Fruit fly (Drosophila melanogaster) whole organism, embryonic: ENCODE results near the gene smo.

ENCODE experiments used
- Atf6 ChIP-seq: fragments of 200-800 bp; sonication (Bioruptor generic); IDR thresholded peaks from 2 replicates; pipeline ENCODE4 v1.3.6; 2022; ENCODE audit warnings: missing biosample characterization, missing genetic modification characterization
- Bdp1 ChIP-seq: fragments of 200-800 bp; sonication (Bioruptor generic); optimal IDR thresholded peaks from 3 replicates; lab custom pipeline; 2016; ENCODE audit warnings: missing biosample characterization, missing genetic modification characterization
- CG10462 ChIP-seq: fragments of 200-800 bp; sonication (Bioruptor generic); optimal IDR thresholded peaks from 2 replicates; lab custom pipeline; 2016; ENCODE audit warnings: missing biosample characterization, missing genetic modification characterization
- CG10654 ChIP-seq: fragments of 200-800 bp; sonication (Bioruptor generic); optimal IDR thresholded peaks from 2 replicates; lab custom pipeline; 2016; ENCODE audit warnings: missing biosample characterization, missing genetic modification characterization
- CG12071 ChIP-seq: fragments of 200-800 bp; sonication (Bioruptor generic); optimal IDR thresholded peaks from 3 replicates; lab custom pipeline; 2018; ENCODE audit warnings: missing biosample characterization, mild to moderate bottlenecking, missing genetic modification characterization
- CG1233 ChIP-seq: fragments of 200-800 bp; sonication (Bioruptor generic); optimal IDR thresholded peaks from 4 replicates; lab custom pipeline; 2018; ENCODE audit warnings: missing biosample characterization, mild to moderate bottlenecking, missing genetic modification characterization
- CG17385 ChIP-seq: fragments of 200-800 bp; sonication (Bioruptor generic); optimal IDR thresholded peaks from 3 replicates; lab custom pipeline; 2018; ENCODE audit warnings: missing biosample characterization, mild to moderate bottlenecking, missing genetic modification characterization
- CG17612 ChIP-seq: fragments of 200-800 bp; sonication (Bioruptor generic); IDR thresholded peaks from 2 replicates; pipeline ENCODE4 v1.3.6; 2022; ENCODE audit warnings: missing biosample characterization, missing genetic modification characterization
- CG17912 ChIP-seq: fragments of 200-800 bp; sonication (Bioruptor generic); optimal IDR thresholded peaks from 2 replicates; lab custom pipeline; 2018; ENCODE audit warnings: missing biosample characterization, mild to moderate bottlenecking, missing genetic modification characterization
- CG2202 ChIP-seq: fragments of 200-800 bp; sonication (Bioruptor generic); optimal IDR thresholded peaks from 2 replicates; lab custom pipeline; 2018; ENCODE audit warnings: missing biosample characterization, mild to moderate bottlenecking, missing genetic modification characterization
- CG2712 ChIP-seq: fragments of 200-800 bp; optimal IDR thresholded peaks from 3 replicates; lab custom pipeline; 2019; ENCODE audit warnings: missing biosample characterization, mild to moderate bottlenecking, missing genetic modification characterization, moderate library complexity
- CG32532 ChIP-seq: fragments of 200-800 bp; sonication (Bioruptor generic); IDR thresholded peaks from 2 replicates; pipeline ENCODE4 v1.3.6; 2022; ENCODE audit warnings: missing biosample characterization, missing genetic modification characterization
- CG32767 ChIP-seq: fragments of 200-800 bp; sonication (Bioruptor generic); IDR thresholded peaks from 2 replicates; pipeline ENCODE4 v1.3.6; 2022; ENCODE audit warnings: missing biosample characterization, missing genetic modification characterization
- CG32772 ChIP-seq: fragments of 200-800 bp; sonication (Bioruptor generic); IDR thresholded peaks from 2 replicates; pipeline ENCODE4 v1.3.6; 2022; ENCODE audit warnings: missing biosample characterization, missing genetic modification characterization
- CG33213 ChIP-seq: fragments of 200-800 bp; sonication (Bioruptor generic); optimal IDR thresholded peaks from 3 replicates; lab custom pipeline; 2016; ENCODE audit warnings: missing biosample characterization, missing genetic modification characterization
- CG4360 ChIP-seq: fragments of 200-800 bp; sonication (Bioruptor generic); IDR thresholded peaks from 2 replicates; pipeline ENCODE4 v1.3.6; 2022; ENCODE audit warnings: missing biosample characterization, missing genetic modification characterization
- CG4820 ChIP-seq: fragments of 200-800 bp; sonication (Bioruptor generic); optimal IDR thresholded peaks from 3 replicates; lab custom pipeline; 2016; ENCODE audit warnings: missing biosample characterization, missing genetic modification characterization
- CG7357 ChIP-seq: fragments of 200-800 bp; sonication (Bioruptor generic); IDR thresholded peaks from 3 replicates; pipeline ENCODE4 v1.3.6; 2022; ENCODE audit warnings: missing biosample characterization, missing genetic modification characterization
- CG7556 ChIP-seq: fragments of 200-800 bp; sonication (Bioruptor generic); optimal IDR thresholded peaks from 2 replicates; lab custom pipeline; 2017; ENCODE audit warnings: missing biosample characterization, mild to moderate bottlenecking, missing genetic modification characterization
- CG8765 ChIP-seq: fragments of 200-800 bp; sonication (Bioruptor generic); IDR thresholded peaks from 2 replicates; pipeline ENCODE4 v1.3.6; 2022; ENCODE audit warnings: missing biosample characterization, missing genetic modification characterization
- Dfd ChIP-seq, 2 experiments: fragments of >200 bp; optimal IDR thresholded peaks; 2 replicates each; lab custom pipeline; 2017; ENCODE audit warnings: missing biosample characterization in 2 of 2, missing genetic modification characterization in 2 of 2
- Elba2 ChIP-seq: fragments of 200-800 bp; sonication (Bioruptor generic); optimal IDR thresholded peaks from 3 replicates; lab custom pipeline; 2016; ENCODE audit warnings: missing biosample characterization, missing genetic modification characterization
- Fer1 ChIP-seq: fragments of 200-800 bp; sonication (Bioruptor generic); optimal IDR thresholded peaks from 2 replicates; lab custom pipeline; 2017; ENCODE audit warnings: missing biosample characterization, mild to moderate bottlenecking, missing genetic modification characterization
- Hey ChIP-seq: fragments of 200-800 bp; sonication (Bioruptor generic); optimal IDR thresholded peaks from 3 replicates; lab custom pipeline; 2018; ENCODE audit warnings: missing biosample characterization, mild to moderate bottlenecking, missing genetic modification characterization
- Hr3 ChIP-seq: fragments of 200-800 bp; sonication (Bioruptor generic); optimal IDR thresholded peaks from 3 replicates; lab custom pipeline; 2016; ENCODE audit warnings: missing biosample characterization, missing genetic modification characterization
- Med ChIP-seq: fragments of 200-800 bp; sonication (Bioruptor generic); peaks from one replicate; lab custom pipeline; 2016; ENCODE audit warnings: missing biosample characterization, missing genetic modification characterization, mild to moderate bottlenecking, inconsistent platforms, moderate library complexity
- Nf-YA ChIP-seq: fragments of 200-800 bp; sonication (Bioruptor generic); IDR thresholded peaks from 2 replicates; pipeline ENCODE4 v1.3.6; 2022; ENCODE audit warnings: missing biosample characterization, missing genetic modification characterization
- Ptx1 ChIP-seq: fragments of 200-800 bp; sonication (Bioruptor generic); IDR thresholded peaks from 2 replicates; pipeline ENCODE4 v1.3.6; 2022; ENCODE audit warnings: missing biosample characterization, missing genetic modification characterization
- Sox100B ChIP-seq: fragments of 200-800 bp; sonication (Bioruptor generic); optimal IDR thresholded peaks from 3 replicates; lab custom pipeline; 2018; ENCODE audit warnings: missing biosample characterization, mild to moderate bottlenecking, missing genetic modification characterization
- bab2 ChIP-seq: fragments of 200-800 bp; sonication (Bioruptor generic); optimal IDR thresholded peaks from 2 replicates; lab custom pipeline; 2016; ENCODE audit warnings: missing biosample characterization, missing genetic modification characterization
- bowl ChIP-seq: fragments of 200-800 bp; sonication (Bioruptor generic); IDR thresholded peaks from 2 replicates; pipeline ENCODE4 v1.3.6; 2022; ENCODE audit warnings: missing biosample characterization, missing genetic modification characterization
- cg ChIP-seq: fragments of 200-800 bp; sonication (Bioruptor generic); optimal IDR thresholded peaks from 3 replicates; lab custom pipeline; 2019; ENCODE audit warnings: missing biosample characterization, mild to moderate bottlenecking, missing genetic modification characterization, moderate library complexity
- chif ChIP-seq, 2 experiments: fragments of 200-800 bp; sonication (Bioruptor generic); optimal IDR thresholded peaks; 3 replicates each; lab custom pipeline; 2016; ENCODE audit warnings: missing biosample characterization in 2 of 2, missing genetic modification characterization in 2 of 2
- chn ChIP-seq: fragments of 200-800 bp; sonication (Bioruptor generic); optimal IDR thresholded peaks from 2 replicates; lab custom pipeline; 2016; ENCODE audit warnings: missing biosample characterization, missing genetic modification characterization
- fru ChIP-seq: fragments of >200 bp; optimal IDR thresholded peaks from 2 replicates; lab custom pipeline; 2017
- grau ChIP-seq: fragments of 200-800 bp; optimal IDR thresholded peaks from 3 replicates; lab custom pipeline; 2019; ENCODE audit warnings: missing biosample characterization, mild to moderate bottlenecking, missing genetic modification characterization, moderate library complexity
- gro ChIP-seq: fragments of 200-800 bp; sonication (Bioruptor generic); optimal IDR thresholded peaks from 2 replicates; lab custom pipeline; 2016; ENCODE audit warnings: missing biosample characterization, missing genetic modification characterization
- ham ChIP-seq: fragments of 200-800 bp; sonication (Bioruptor generic); IDR thresholded peaks from 2 replicates; pipeline ENCODE4 v1.3.6; 2022; ENCODE audit warnings: missing biosample characterization, missing genetic modification characterization
- inv ChIP-seq: fragments of 200-800 bp; sonication (Bioruptor generic); IDR thresholded peaks from 2 replicates; pipeline ENCODE4 v1.3.6; 2022; ENCODE audit warnings: missing biosample characterization, missing genetic modification characterization; ENCODE audit not compliant: partially characterized antibody
- lbe ChIP-seq: fragments of 200-800 bp; sonication (Bioruptor generic); optimal IDR thresholded peaks from 2 replicates; lab custom pipeline; 2016; ENCODE audit warnings: missing biosample characterization, mild to moderate bottlenecking, missing genetic modification characterization
- lilli ChIP-seq: fragments of 200-800 bp; sonication (Bioruptor generic); optimal IDR thresholded peaks from 3 replicates; lab custom pipeline; 2016; ENCODE audit warnings: missing biosample characterization, missing genetic modification characterization
- lola ChIP-seq, 3 experiments: fragments of >200 bp in 2 of 3; fragments of 200-800 bp in 1 of 3; sonication (Bioruptor generic) in 1 of 3; optimal IDR thresholded peaks; 2 replicates each; lab custom pipeline; 2017 to 2019; ENCODE audit warnings: missing biosample characterization in 3 of 3, missing genetic modification characterization in 3 of 3, mild to moderate bottlenecking in 1 of 3, moderate library complexity in 1 of 3
- maf-S ChIP-seq: fragments of 200-800 bp; sonication (Bioruptor generic); optimal IDR thresholded peaks from 2 replicates; lab custom pipeline; 2016; ENCODE audit warnings: missing biosample characterization, missing genetic modification characterization
- nerfin-2 ChIP-seq: fragments of 200-800 bp; sonication (Bioruptor generic); IDR thresholded peaks from 2 replicates; pipeline ENCODE4 v1.3.6; 2022; ENCODE audit warnings: missing biosample characterization, missing genetic modification characterization; ENCODE audit not compliant: partially characterized antibody
- odd ChIP-seq: fragments of 200-800 bp; sonication (Bioruptor generic); optimal IDR thresholded peaks from 2 replicates; lab custom pipeline; 2017; ENCODE audit warnings: missing biosample characterization, mild to moderate bottlenecking, missing genetic modification characterization
- pnt ChIP-seq: fragments of 200-800 bp; sonication (Bioruptor generic); optimal IDR thresholded peaks from 3 replicates; lab custom pipeline; 2016; ENCODE audit warnings: missing biosample characterization, missing genetic modification characterization
- pum ChIP-seq: fragments of 200-800 bp; sonication (Bioruptor generic); optimal IDR thresholded peaks from 2 replicates; lab custom pipeline; 2016; ENCODE audit warnings: missing biosample characterization, missing genetic modification characterization
- so ChIP-seq: fragments of 200-800 bp; sonication (Bioruptor generic); IDR thresholded peaks from 3 replicates; pipeline ENCODE4 v1.3.6; 2022; ENCODE audit warnings: missing biosample characterization, missing genetic modification characterization
- sug ChIP-seq: fragments of 200-800 bp; optimal IDR thresholded peaks from 2 replicates; lab custom pipeline; 2019; ENCODE audit warnings: missing biosample characterization, mild to moderate bottlenecking, missing genetic modification characterization, moderate library complexity
- usp ChIP-seq: fragments of >200 bp; optimal IDR thresholded peaks from 2 replicates; lab custom pipeline; 2017; ENCODE audit warnings: missing biosample characterization, missing genetic modification characterization
- yki ChIP-seq: fragments of >200 bp; optimal IDR thresholded peaks from 3 replicates; lab custom pipeline; 2018
- zen2 ChIP-seq: fragments of 200-800 bp; sonication (Bioruptor generic); IDR thresholded peaks from 3 replicates; pipeline ENCODE4 v1.3.6; 2022; ENCODE audit warnings: missing biosample characterization, missing genetic modification characterization; ENCODE audit not compliant: partially characterized antibody

The smo gene

DNA sequence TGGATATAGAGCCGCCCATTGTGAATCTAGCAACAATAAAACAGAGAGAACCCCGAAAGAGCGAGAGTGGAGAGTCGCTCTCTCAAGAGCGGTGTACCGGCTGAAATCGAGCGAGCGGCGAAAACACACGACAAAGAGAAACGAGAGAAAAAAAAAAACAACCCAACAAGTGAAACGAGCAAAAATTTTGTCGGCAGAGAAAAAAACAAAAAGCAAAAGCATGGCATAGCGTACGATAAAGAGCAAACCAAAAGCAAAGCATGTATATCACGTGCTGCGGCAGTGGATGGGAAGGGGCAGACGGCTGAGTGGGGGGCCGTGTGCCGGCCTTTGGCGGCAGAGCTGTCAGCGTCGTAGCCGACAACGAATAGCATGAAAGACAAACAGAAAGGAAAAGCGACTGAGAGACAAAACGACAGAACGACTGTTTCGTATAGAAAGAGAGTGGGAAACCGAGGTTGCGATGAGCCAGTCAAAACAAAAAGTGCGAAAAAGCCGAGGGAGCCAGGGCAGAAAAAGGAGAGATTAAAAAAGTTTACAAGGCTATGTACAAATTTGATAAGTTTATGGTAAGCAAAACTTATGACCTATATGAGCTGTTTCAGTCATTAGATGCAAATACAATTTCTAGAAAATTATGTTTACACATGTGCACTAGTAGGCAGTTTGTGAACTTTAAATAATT is 30.6 kb upstream of the smo start (continued):
- TF ChIP-seq Nf-YA (GFP tag; lab: Robert Waterston, UW), result 0 out of 2 replicates have a peak, but pooled peaks have one; percentile 2
- TF ChIP-seq CG12071, result no peak
- no peak for TF ChIP-seq bab2 (GFP tag; lab: Kevin White, UChicago)
- peak; percentile 7 for TF ChIP-seq CG17385 (GFP tag; lab: Kevin White, UChicago)
- TF ChIP-seq grau (tag; lab: Kevin White, UChicago), result no peak
- TF ChIP-seq sug (tag; lab: Kevin White, UChicago), result peak; percentile 80
- TF ChIP-seq Ptx1 (GFP tag; lab: Robert Waterston, UW), result no peak
- no peak for TF ChIP-seq CG10654 (GFP tag; lab: Kevin White, UChicago)
- TF ChIP-seq CG32772 (GFP tag; lab: Robert Waterston, UW), result peak; percentile 39; the same call in 1 of the 2 replicates
- TF ChIP-seq Bdp1, result no peak
- peak; percentile 33 for TF ChIP-seq CG2712 (tag; lab: Kevin White, UChicago)
- no peak for TF ChIP-seq lola (GFP tag; optimal IDR thresholded peaks at IDR 0.05; lab: Kevin White, UChicago)
- no peak for TF ChIP-seq CG7357
- no peak for TF ChIP-seq CG10462 (GFP tag; lab: Kevin White, UChicago)
- TF ChIP-seq ham (GFP tag; lab: Robert Waterston, UW), result no peak
- TF ChIP-seq CG4360 (GFP tag; lab: Robert Waterston, UW), result no peak
- peak; percentile 61 for TF ChIP-seq lbe
- TF ChIP-seq CG33213, result no peak
- TF ChIP-seq CG17612 (GFP tag; lab: Robert Waterston, UW), result no peak
- TF ChIP-seq pnt, result no peak
- TF ChIP-seq Hr3 (GFP tag; lab: Kevin White, UChicago), result no peak
- no peak for TF ChIP-seq maf-S
- TF ChIP-seq bowl (GFP tag; lab: Robert Waterston, UW), result no peak
- no peak for TF ChIP-seq CG8765 (GFP tag; lab: Robert Waterston, UW)
- no peak for TF ChIP-seq CG17912 (GFP tag; lab: Kevin White, UChicago)
- peak; percentile 19 for TF ChIP-seq Hey (tag; lab: Kevin White, UChicago)
- TF ChIP-seq CG7556 (GFP tag; lab: Kevin White, UChicago), result no peak
- TF ChIP-seq CG32532 (GFP tag; lab: Robert Waterston, UW), result peak; percentile 43; the same call in 1 of the 2 replicates
- no peak for TF ChIP-seq lilli (GFP tag; lab: Kevin White, UChicago)
- peak; percentile 24 for TF ChIP-seq cg (GFP tag; lab: Kevin White, UChicago)
- TF ChIP-seq CG4820 (GFP tag; lab: Kevin White, UChicago), result no peak
- no peak for TF ChIP-seq chif (GFP tag; optimal IDR thresholded peaks at IDR 0.05; lab: Kevin White, UChicago)
- no peak for TF ChIP-seq Atf6 (GFP tag; lab: Robert Waterston, UW)
- no peak for TF ChIP-seq usp (GFP tag; lab: Kevin White, UChicago)
- no peak for TF ChIP-seq Dfd (GFP tag; optimal IDR thresholded peaks at IDR 0.05; lab: Kevin White, UChicago)
- no peak for TF ChIP-seq CG32767 (GFP tag; lab: Robert Waterston, UW)
- TF ChIP-seq chn (GFP tag; lab: Kevin White, UChicago), result peak; percentile 5
- peak; percentile 33 for TF ChIP-seq fru (lab: Kevin White, UChicago)
- TF ChIP-seq CG2202, result no peak
- TF ChIP-seq Med (GFP tag; lab: Kevin White, UChicago), result peak; percentile 67
- TF ChIP-seq so (GFP tag; lab: Robert Waterston, UW), result peak; percentile 67; the same call in 1 of the 3 replicates
- no peak for TF ChIP-seq odd (GFP tag; lab: Kevin White, UChicago)
- no peak for TF ChIP-seq pum (GFP tag; lab: Kevin White, UChicago)
- no peak for TF ChIP-seq CG1233 (GFP tag; lab: Kevin White, UChicago)
- peak; percentile 33 for TF ChIP-seq Fer1 (GFP tag; lab: Kevin White, UChicago)
- no peak for TF ChIP-seq nerfin-2
- peak; percentile 77 for TF ChIP-seq yki
- TF ChIP-seq zen2 (GFP tag; lab: Robert Waterston, UW), result peak; percentile 47; the same call in 1 of the 3 replicates
- peak; percentile 56 for TF ChIP-seq gro
- TF ChIP-seq Sox100B, result no peak
- no peak for TF ChIP-seq Elba2
- TF ChIP-seq inv, result no peak
